Worm (Caenorhabditis elegans): Measurements from ENCODE around the gene Y26G10.1.

Y26G10.1 gene

DNA sequence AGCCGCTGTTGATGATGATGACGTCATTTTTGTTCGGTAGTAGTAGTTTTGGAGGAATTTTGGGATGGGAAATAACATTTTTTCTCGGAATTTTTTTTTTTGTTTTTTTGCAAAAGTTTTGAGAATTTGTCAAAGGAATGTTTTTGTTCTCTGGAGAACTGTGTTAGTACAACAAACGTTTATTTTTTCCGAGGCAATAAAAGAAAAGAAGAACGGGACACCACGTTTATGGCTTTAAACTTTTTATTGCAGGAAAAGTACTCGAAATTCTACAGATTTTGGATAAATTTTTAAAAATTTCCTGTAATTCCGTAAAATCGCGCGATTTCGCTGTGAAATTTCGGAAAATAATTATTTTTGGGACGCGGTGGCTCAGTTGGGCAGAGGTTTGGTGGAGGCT is 4.8 kb downstream of the Y26G10.1 start, which contains the start of gene F59A1.13:
TSS of gene F59A1.13 (minus strand) at position 101 of the 400 bp plus-strand sequence.
- TF ChIP-seq hrde-1 (tag; optimal IDR thresholded peaks at IDR 0.05; ENCODE audit: borderline replicate concordance) (no peak), F39B2.1 (GFP tag; IDR thresholded peaks at IDR 0.05) (no peak), K11D2.4 (GFP tag; IDR thresholded peaks at IDR 0.05) (no peak), aptf-3 (GFP tag; IDR thresholded peaks at IDR 0.05) (no peak), ztf-3 (GFP tag; optimal IDR thresholded peaks at IDR 0.05) (no peak), attf-5 (GFP tag; optimal IDR thresholded peaks at IDR 0.05) (no peak), hsf-1 (GFP tag; IDR thresholded peaks at IDR 0.05) (no peak), snpc-1.1 (tag; optimal IDR thresholded peaks at IDR 0.05; ENCODE audit: insufficient read depth) (no peak), hmg-1.2 (GFP tag; IDR thresholded peaks at IDR 0.05) (no peak), ztf-25 (GFP tag; IDR thresholded peaks at IDR 0.05) (no peak), B0035.1 (tag; optimal IDR thresholded peaks at IDR 0.05) (no peak), zim-3 (tag; optimal IDR thresholded peaks at IDR 0.05) (no peak), akir-1 (GFP tag; optimal IDR thresholded peaks at IDR 0.05) (no peak), hmg-20 (GFP tag; IDR thresholded peaks at IDR 0.05) (no peak), nhr-80 (tag; optimal IDR thresholded peaks at IDR 0.05) (no peak), lir-1 (GFP tag; conservative IDR thresholded peaks at IDR 0.05) (no peak), ceh-27 (GFP tag; optimal IDR thresholded peaks at IDR 0.05) (no peak), mes-4 (tag; optimal IDR thresholded peaks at IDR 0.05) (no peak), ets-4 (GFP tag; optimal IDR thresholded peaks at IDR 0.05) (no peak), unc-62 (GFP tag; optimal IDR thresholded peaks at IDR 0.05) (no peak)

DNA sequence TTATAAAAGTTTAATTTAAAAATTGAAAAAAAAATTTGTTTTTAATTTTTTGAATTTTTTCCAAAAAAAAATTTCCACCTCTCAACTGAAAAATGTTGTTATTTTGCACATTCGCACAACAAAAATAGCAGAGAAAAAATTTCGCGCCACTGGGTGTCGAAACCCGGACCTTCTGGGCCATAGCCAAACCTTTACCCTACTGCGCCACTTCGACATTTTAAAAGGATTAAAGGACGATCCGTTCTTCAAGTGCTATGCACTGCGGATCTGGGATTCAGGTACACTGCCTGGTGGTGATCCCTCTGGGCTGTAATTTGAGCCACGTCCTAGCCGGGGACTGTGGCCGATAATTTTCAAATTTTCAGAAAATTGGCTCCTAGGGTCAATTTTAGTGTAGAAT is 8.3 kb downstream of the Y26G10.1 start:
- TF ChIP-seq lsl-1 (GFP tag; optimal IDR thresholded peaks at IDR 0.05) (peak; percentile 19), tbp1 (GFP tag; optimal IDR thresholded peaks at IDR 0.05) (peak; percentile 84), pbrm-1 (GFP tag; IDR thresholded peaks at IDR 0.05) (peak; percentile 40; the same call in 1 of the 2 replicates), rec-8 (tag; optimal IDR thresholded peaks at IDR 0.05) (peak in 1 of 2 experiments; percentile 11), hlh-12 (tag; optimal IDR thresholded peaks at IDR 0.05) (peak; percentile 59), die-1 (tag; optimal IDR thresholded peaks at IDR 0.05) (peak; percentile 76), D2030.7 (GFP tag; IDR thresholded peaks at IDR 0.05) (0 out of 2 replicates have a peak, but pooled peaks have one; percentile 21), Y53F4B.3 (GFP tag; IDR thresholded peaks at IDR 0.05) (0 out of 2 replicates have a peak, but pooled peaks have one; percentile 30), ztf-18 (tag; optimal IDR thresholded peaks at IDR 0.05) (peak; percentile 35), madf-3 (GFP tag; IDR thresholded peaks at IDR 0.05) (0 out of 2 replicates have a peak, but pooled peaks have one; percentile 44), madf-6 (GFP tag; IDR thresholded peaks at IDR 0.05) (peak; percentile 38; the same call in 1 of the 2 replicates), rpc-1 (optimal IDR thresholded peaks at IDR 0.05) (peak; percentile 52), rpc-1 (tag; optimal IDR thresholded peaks at IDR 0.05) (peak; percentile 84), hmg-1.2 (GFP tag; IDR thresholded peaks at IDR 0.05) (peak; percentile 36), B0261.1 (tag; optimal IDR thresholded peaks at IDR 0.05) (peak; percentile 65), nhr-90 (tag; optimal IDR thresholded peaks at IDR 0.05) (peak; percentile 22), athp-1 (tag; optimal IDR thresholded peaks at IDR 0.05) (peak; percentile 29), ztf-25 (GFP tag; IDR thresholded peaks at IDR 0.05) (peak; percentile 43; the same call in 1 of the 2 replicates), him-1 (tag; optimal IDR thresholded peaks at IDR 0.05) (peak; percentile 6), lin-26 (GFP tag; IDR thresholded peaks at IDR 0.05) (peak; percentile 88), attf-6 (GFP tag; IDR thresholded peaks at IDR 0.05) (peak; percentile 86)
